Fruit fly (Drosophila melanogaster): ENCODE results near the gene pigs.

- TF ChIP-seq CG15710 (tag; optimal IDR thresholded peaks at IDR 0.05) (no peak), fd96Ca (GFP tag; IDR thresholded peaks at IDR 0.05) (peak; percentile 31; the same call in 1 of the 3 replicates), rn (GFP tag; IDR thresholded peaks at IDR 0.05) (no peak), EcR (GFP tag; optimal IDR thresholded peaks at IDR 0.05) (no peak), Ets98B (GFP tag; IDR thresholded peaks at IDR 0.05) (no peak; the same call in 1 of the 2 replicates), CG9948 (tag; optimal IDR thresholded peaks at IDR 0.05) (no peak), Snoo (tag; optimal IDR thresholded peaks at IDR 0.05) (no peak), CG32121 (GFP tag; IDR thresholded peaks at IDR 0.05) (peak; percentile 31; the same call in 1 of the 2 replicates), CG12605 (GFP tag; IDR thresholded peaks at IDR 0.05) (peak; percentile 32; the same call in 1 of the 2 replicates), CG8159 (tag; optimal IDR thresholded peaks at IDR 0.05) (no peak), Pif1B (GFP tag; optimal IDR thresholded peaks at IDR 0.05) (no peak), CG34367 (tag; optimal IDR thresholded peaks at IDR 0.05) (no peak)
These were observed 102.7 kb downstream of the pigs start for dm6 chrX:6702591-6702990.
